Fruit fly (Drosophila melanogaster) whole organism, prepupa: ENCODE measurements around the gene chp.

ENCODE experiments used
- CG10631 ChIP-seq: fragments of 200-800 bp; sonication (Bioruptor generic); optimal IDR thresholded peaks from 2 replicates; lab custom pipeline; 2016; ENCODE audit warnings: missing biosample characterization, missing genetic modification characterization
- CG10669 ChIP-seq: fragments of 200-800 bp; sonication (Bioruptor generic); optimal IDR thresholded peaks from 3 replicates; lab custom pipeline; 2018; ENCODE audit warnings: missing biosample characterization, mild to moderate bottlenecking, missing genetic modification characterization, moderate library complexity
- CG11762 ChIP-seq: fragments of 200-800 bp; sonication (Bioruptor generic); optimal IDR thresholded peaks from 3 replicates; lab custom pipeline; 2016; ENCODE audit warnings: missing biosample characterization, missing genetic modification characterization; ENCODE audit not compliant: insufficient read depth
- CG11902 ChIP-seq: fragments of 200-800 bp; sonication (Bioruptor generic); optimal IDR thresholded peaks from 3 replicates; lab custom pipeline; 2016; ENCODE audit warnings: missing biosample characterization, missing genetic modification characterization
- CG15336 ChIP-seq: fragments of 200-800 bp; sonication (Bioruptor generic); IDR thresholded peaks from 2 replicates; pipeline ENCODE4 v1.3.6; 2022; ENCODE audit warnings: missing biosample characterization, missing genetic modification characterization
- CG1621 ChIP-seq: fragments of 200-800 bp; sonication (Bioruptor generic); optimal IDR thresholded peaks from 3 replicates; lab custom pipeline; 2018; ENCODE audit warnings: missing biosample characterization, mild to moderate bottlenecking, missing genetic modification characterization
- CG16779 ChIP-seq: fragments of 200-800 bp; sonication (Bioruptor generic); optimal IDR thresholded peaks from 3 replicates; lab custom pipeline; 2017; ENCODE audit warnings: missing biosample characterization, mild to moderate bottlenecking, missing genetic modification characterization
- CG3032 ChIP-seq: fragments of 200-800 bp; optimal IDR thresholded peaks from 2 replicates; lab custom pipeline; 2019; ENCODE audit warnings: missing biosample characterization, mild to moderate bottlenecking, missing genetic modification characterization, moderate library complexity
- CG31627 ChIP-seq: fragments of 200-800 bp; sonication (Bioruptor generic); optimal IDR thresholded peaks from 3 replicates; lab custom pipeline; 2016; ENCODE audit warnings: missing biosample characterization, missing genetic modification characterization
- CG34406 ChIP-seq: fragments of 200-800 bp; sonication (Bioruptor generic); optimal IDR thresholded peaks from 3 replicates; lab custom pipeline; 2016; ENCODE audit warnings: missing biosample characterization, missing genetic modification characterization
- CG3919 ChIP-seq: fragments of 200-800 bp; sonication (Bioruptor generic); optimal IDR thresholded peaks from 3 replicates; lab custom pipeline; 2016; ENCODE audit warnings: missing biosample characterization, missing genetic modification characterization
- CG4318 ChIP-seq: fragments of 200-800 bp; sonication (Bioruptor generic); optimal IDR thresholded peaks from 3 replicates; lab custom pipeline; 2017; ENCODE audit warnings: missing biosample characterization, mild to moderate bottlenecking, missing genetic modification characterization
- CG6163 ChIP-seq: fragments of 200-800 bp; sonication (Bioruptor generic); IDR thresholded peaks from 3 replicates; pipeline ENCODE4 v1.3.6; 2022; ENCODE audit warnings: missing biosample characterization, missing genetic modification characterization
- CG6792 ChIP-seq: fragments of 200-800 bp; sonication (Bioruptor generic); optimal IDR thresholded peaks from 3 replicates; lab custom pipeline; 2016; ENCODE audit warnings: missing biosample characterization, missing genetic modification characterization
- CG6808 ChIP-seq: fragments of 200-800 bp; sonication (Bioruptor generic); optimal IDR thresholded peaks from 3 replicates; lab custom pipeline; 2017; ENCODE audit warnings: missing biosample characterization, missing genetic modification characterization, mild to moderate bottlenecking, moderate library complexity, missing genetic modification reagents
- CG7368 ChIP-seq: fragments of 200-800 bp; sonication (Bioruptor generic); optimal IDR thresholded peaks from 3 replicates; lab custom pipeline; 2016; ENCODE audit warnings: missing biosample characterization, missing genetic modification characterization
- CG8119 ChIP-seq: fragments of 200-800 bp; sonication (Bioruptor generic); IDR thresholded peaks from 3 replicates; pipeline ENCODE4 v1.3.6; 2022; ENCODE audit warnings: missing biosample characterization, missing genetic modification characterization
- CG8319 ChIP-seq: fragments of 200-800 bp; sonication (Bioruptor generic); optimal IDR thresholded peaks from 3 replicates; lab custom pipeline; 2016; ENCODE audit warnings: missing biosample characterization, missing genetic modification characterization
- CG9139 ChIP-seq: fragments of 200-800 bp; sonication (Bioruptor generic); optimal IDR thresholded peaks from 3 replicates; lab custom pipeline; 2017; ENCODE audit warnings: missing biosample characterization, mild to moderate bottlenecking, missing genetic modification characterization
- Eip75B ChIP-seq: fragments of 200-800 bp; sonication (Bioruptor generic); optimal IDR thresholded peaks from 3 replicates; lab custom pipeline; 2016; ENCODE audit warnings: missing biosample characterization, missing genetic modification characterization
- Eip78C ChIP-seq: fragments of 200-800 bp; sonication (Bioruptor generic); peaks from one replicate; lab custom pipeline; 2016; ENCODE audit warnings: missing biosample characterization, missing genetic modification characterization
- Eip93F ChIP-seq: fragments of 200-800 bp; sonication (Bioruptor generic); optimal IDR thresholded peaks from 2 replicates; lab custom pipeline; 2016; ENCODE audit warnings: missing biosample characterization, mild to moderate bottlenecking, missing genetic modification characterization
- Ets21C ChIP-seq: fragments of 200-800 bp; sonication (Bioruptor generic); optimal IDR thresholded peaks from 3 replicates; lab custom pipeline; 2016; ENCODE audit warnings: missing biosample characterization, missing genetic modification characterization
- Ets96B ChIP-seq: fragments of 200-800 bp; optimal IDR thresholded peaks from 2 replicates; lab custom pipeline; 2019; ENCODE audit warnings: missing biosample characterization, mild to moderate bottlenecking, missing genetic modification characterization, moderate library complexity
- Hr38 ChIP-seq: sonication (Bioruptor generic); optimal IDR thresholded peaks from 2 replicates; lab custom pipeline; 2016; ENCODE audit warnings: missing biosample characterization, missing genetic modification characterization
- Hr39 ChIP-seq: fragments of 200-800 bp; sonication (Bioruptor generic); optimal IDR thresholded peaks from 2 replicates; lab custom pipeline; 2016; ENCODE audit warnings: missing biosample characterization, missing genetic modification characterization
- Lpt ChIP-seq: fragments of 200-800 bp; sonication (Bioruptor generic); optimal IDR thresholded peaks from 3 replicates; lab custom pipeline; 2016; ENCODE audit warnings: missing biosample characterization, missing genetic modification characterization
- Met ChIP-seq: fragments of 200-800 bp; sonication (Bioruptor generic); optimal IDR thresholded peaks from 3 replicates; lab custom pipeline; 2016; ENCODE audit warnings: missing biosample characterization, missing genetic modification characterization
- OdsH ChIP-seq: fragments of 200-800 bp; sonication (Bioruptor generic); optimal IDR thresholded peaks from 3 replicates; lab custom pipeline; 2016; ENCODE audit warnings: missing biosample characterization, missing genetic modification characterization
- Smox ChIP-seq: fragments of 200-800 bp; sonication (Bioruptor generic); optimal IDR thresholded peaks from 3 replicates; lab custom pipeline; 2016; ENCODE audit warnings: missing biosample characterization, missing genetic modification characterization
- Sox102F ChIP-seq: fragments of 200-800 bp; sonication (Bioruptor generic); optimal IDR thresholded peaks from 2 replicates; lab custom pipeline; 2016; ENCODE audit warnings: missing biosample characterization, mild to moderate bottlenecking, missing genetic modification characterization
- Sox14 ChIP-seq: fragments of 200-800 bp; sonication (Bioruptor generic); optimal IDR thresholded peaks from 3 replicates; lab custom pipeline; 2016; ENCODE audit warnings: missing biosample characterization, missing genetic modification characterization
- Sox15 ChIP-seq: fragments of 200-800 bp; sonication (Bioruptor generic); optimal IDR thresholded peaks from 3 replicates; lab custom pipeline; 2016; ENCODE audit warnings: missing biosample characterization, missing genetic modification characterization
- achi ChIP-seq: fragments of 200-800 bp; sonication (Bioruptor generic); optimal IDR thresholded peaks from 3 replicates; lab custom pipeline; 2016; ENCODE audit warnings: missing biosample characterization, missing genetic modification characterization
- cyc ChIP-seq: fragments of 200-800 bp; sonication (Bioruptor generic); optimal IDR thresholded peaks from 3 replicates; lab custom pipeline; 2016; ENCODE audit warnings: missing biosample characterization, missing genetic modification characterization
- dac ChIP-seq: fragments of 200-800 bp; sonication (Bioruptor generic); optimal IDR thresholded peaks from 2 replicates; lab custom pipeline; 2017; ENCODE audit warnings: missing biosample characterization, mild to moderate bottlenecking, missing genetic modification characterization
- eg ChIP-seq: fragments of 200-800 bp; sonication (Bioruptor generic); IDR thresholded peaks from 3 replicates; pipeline ENCODE4 v1.3.6; 2022; ENCODE audit warnings: missing biosample characterization, missing genetic modification characterization
- fd59A ChIP-seq: fragments of 200-800 bp; sonication (Bioruptor generic); optimal IDR thresholded peaks from 2 replicates; lab custom pipeline; 2017; ENCODE audit warnings: missing biosample characterization, mild to moderate bottlenecking, missing genetic modification characterization, missing genetic modification reagents
- fkh ChIP-seq: fragments of 200-800 bp; sonication (Bioruptor generic); optimal IDR thresholded peaks from 3 replicates; lab custom pipeline; 2017; ENCODE audit warnings: missing biosample characterization, mild to moderate bottlenecking, missing genetic modification characterization, moderate library complexity
- lz ChIP-seq: fragments of 200-800 bp; sonication (Bioruptor generic); optimal IDR thresholded peaks from 3 replicates; lab custom pipeline; 2016; ENCODE audit warnings: missing biosample characterization, missing genetic modification characterization
- pdm3 ChIP-seq: fragments of 200-800 bp; sonication (Bioruptor generic); optimal IDR thresholded peaks from 3 replicates; lab custom pipeline; 2016; ENCODE audit warnings: missing biosample characterization, missing genetic modification characterization
- salr ChIP-seq, 2 experiments: fragments of 200-800 bp; sonication (Bioruptor generic); optimal IDR thresholded peaks; 3 replicates each; lab custom pipeline; 2016 to 2018; ENCODE audit warnings: missing biosample characterization in 2 of 2, missing genetic modification characterization in 2 of 2, mild to moderate bottlenecking in 1 of 2
- spab ChIP-seq: fragments of 200-800 bp; sonication (Bioruptor generic); optimal IDR thresholded peaks from 2 replicates; lab custom pipeline; 2017; ENCODE audit warnings: missing biosample characterization, mild to moderate bottlenecking, missing genetic modification characterization, missing genetic modification reagents
- topi ChIP-seq: fragments of 200-800 bp; sonication (Bioruptor generic); optimal IDR thresholded peaks from 3 replicates; lab custom pipeline; 2016; ENCODE audit warnings: missing biosample characterization, missing genetic modification characterization
- vri ChIP-seq: fragments of 200-800 bp; sonication (Bioruptor generic); optimal IDR thresholded peaks from 3 replicates; lab custom pipeline; 2016; ENCODE audit warnings: missing biosample characterization, mild to moderate bottlenecking, missing genetic modification characterization

chp gene

DNA sequence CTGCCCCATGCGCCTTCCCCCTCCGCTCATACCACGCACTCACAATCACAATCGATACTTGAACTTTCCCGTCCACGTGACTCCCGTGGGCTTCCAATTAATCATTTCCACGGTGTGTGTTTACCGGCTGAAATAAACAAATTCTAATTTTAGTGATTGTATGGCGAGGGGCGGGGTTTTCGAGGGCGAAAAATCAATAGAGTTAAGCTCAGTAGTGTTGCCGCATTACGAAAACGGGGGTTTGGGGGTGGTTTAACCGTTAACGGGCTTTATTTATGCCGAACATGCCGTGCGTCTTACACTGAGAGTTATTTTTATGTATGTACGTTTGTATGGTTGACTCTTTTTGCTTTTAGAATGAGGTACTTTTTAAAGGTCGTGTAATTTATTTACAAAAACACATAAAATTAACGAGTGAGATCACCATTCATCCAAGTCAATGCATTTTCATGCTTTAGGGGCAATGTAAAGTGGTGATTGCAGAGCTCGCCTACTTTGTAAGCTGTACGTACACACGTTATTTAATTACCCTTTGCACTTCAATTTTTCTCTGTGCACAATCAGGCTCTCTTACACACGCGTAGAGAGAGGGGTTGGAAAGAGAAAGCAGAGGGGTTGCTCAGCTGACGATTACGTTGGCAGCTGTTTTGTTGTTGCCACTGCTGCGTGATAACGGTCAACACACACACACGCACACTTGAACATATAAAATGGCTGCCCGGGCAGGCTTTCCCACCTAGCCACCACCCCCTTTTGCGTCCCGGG is 11.8 kb upstream of the chp start (continued):
- TF ChIP-seq spab (GFP tag; lab: Kevin White, UChicago) (peak; percentile 41), fkh (peak; percentile 10), dac (GFP tag; lab: Kevin White, UChicago) (peak; percentile 44), vri (GFP tag; lab: Kevin White, UChicago) (peak; percentile 79), Eip78C (GFP tag; lab: Kevin White, UChicago) (peak; percentile 91), eg (no peak), CG7368 (GFP tag; lab: Kevin White, UChicago) (peak; percentile 43), pdm3 (peak; percentile 75), Sox14 (peak; percentile 72), lz (GFP tag; lab: Kevin White, UChicago) (peak; percentile 79), fd59A (GFP tag; lab: Kevin White, UChicago) (peak; percentile 64), CG3032 (tag; lab: Kevin White, UChicago) (peak; percentile 15), CG6163 (GFP tag; lab: Robert Waterston, UW) (no peak), CG11902 (peak; percentile 34), CG3919 (GFP tag; lab: Kevin White, UChicago) (peak; percentile 60), CG16779 (no peak), CG11762 (GFP tag; lab: Kevin White, UChicago) (no peak), Hr39 (GFP tag; lab: Kevin White, UChicago) (peak; percentile 79), Ets21C (GFP tag; lab: Kevin White, UChicago) (peak; percentile 71), CG10631 (GFP tag; lab: Kevin White, UChicago) (peak; percentile 62), Ets96B (tag; lab: Kevin White, UChicago) (peak; percentile 66), CG6792 (peak; percentile 75), cyc (GFP tag; lab: Kevin White, UChicago) (peak; percentile 61), salr (GFP tag; optimal IDR thresholded peaks at IDR 0.05; lab: Kevin White, UChicago) (peak; percentile 28 to 40), Sox15 (peak; percentile 48), CG10669 (GFP tag; lab: Kevin White, UChicago) (peak; percentile 66), Eip93F (no peak), Sox102F (GFP tag; lab: Kevin White, UChicago) (peak; percentile 71), Eip75B (peak; percentile 75)

DNA sequence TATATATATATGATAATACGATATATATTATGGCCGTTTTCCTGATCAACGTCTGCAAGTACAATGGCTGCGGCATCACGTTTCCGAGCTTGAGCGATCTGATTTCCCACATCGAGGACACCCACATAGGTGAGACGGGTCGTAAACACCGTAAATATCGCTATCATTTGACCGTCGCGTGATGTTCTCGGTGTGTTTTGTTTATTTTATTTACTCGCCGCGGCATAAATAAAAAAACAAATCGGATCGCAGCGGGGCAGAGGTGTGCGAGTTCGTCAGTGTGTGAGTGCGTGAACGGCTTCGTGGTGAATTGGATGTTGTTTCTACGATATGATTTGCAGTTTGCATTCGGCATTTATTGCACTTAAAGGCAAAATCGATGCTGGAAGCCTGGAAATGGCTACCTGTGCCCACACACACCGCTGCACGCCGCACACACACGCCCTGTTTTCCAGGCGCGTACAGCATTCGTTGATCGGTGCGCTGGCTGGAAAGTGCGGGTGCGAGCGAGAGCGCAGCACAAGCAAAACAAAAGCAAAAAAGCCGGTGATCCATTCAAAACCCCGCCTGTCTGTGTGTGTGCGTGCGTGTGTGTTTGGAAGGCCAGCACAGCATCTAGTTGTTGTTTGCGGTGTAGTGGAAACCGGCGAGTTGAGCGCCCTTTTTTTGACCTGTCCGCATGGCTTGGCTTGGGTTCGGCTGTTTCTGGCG is 11.0 kb upstream of the chp start:
- no peak for TF ChIP-seq Ets21C (GFP tag; lab: Kevin White, UChicago)
- TF ChIP-seq achi (GFP tag; lab: Kevin White, UChicago) = no peak
- TF ChIP-seq CG1621 = peak; percentile 82
- no peak for TF ChIP-seq CG31627 (GFP tag; lab: Kevin White, UChicago)
- peak; percentile 53 for TF ChIP-seq Sox102F (GFP tag; lab: Kevin White, UChicago)
- peak; percentile 26 for TF ChIP-seq CG8319 (GFP tag; lab: Kevin White, UChicago)
- TF ChIP-seq CG9139 (GFP tag; lab: Kevin White, UChicago) = peak; percentile 81
- TF ChIP-seq Sox14 = peak; percentile 40
- TF ChIP-seq CG6808 (GFP tag; lab: Kevin White, UChicago) = peak; percentile 83
- TF ChIP-seq topi (GFP tag; lab: Kevin White, UChicago) = no peak
- TF ChIP-seq CG11902 = no peak
- no peak for TF ChIP-seq Met (GFP tag; lab: Kevin White, UChicago)
- no peak for TF ChIP-seq OdsH (GFP tag; lab: Kevin White, UChicago)
- no peak for TF ChIP-seq CG4318 (GFP tag; lab: Kevin White, UChicago)
- no peak for TF ChIP-seq CG15336 (GFP tag; lab: Robert Waterston, UW)
- TF ChIP-seq CG10669 (GFP tag; lab: Kevin White, UChicago) = peak; percentile 75
- TF ChIP-seq Hr39 (GFP tag; lab: Kevin White, UChicago) = no peak
- TF ChIP-seq cyc (GFP tag; lab: Kevin White, UChicago) = no peak
- no peak for TF ChIP-seq CG8119 (GFP tag; lab: Robert Waterston, UW)
- TF ChIP-seq Eip78C (GFP tag; lab: Kevin White, UChicago) = peak; percentile 68
- TF ChIP-seq dac (GFP tag; lab: Kevin White, UChicago) = peak; percentile 62
- no peak for TF ChIP-seq CG10631 (GFP tag; lab: Kevin White, UChicago)
- peak; percentile 52 for TF ChIP-seq Lpt (GFP tag; lab: Kevin White, UChicago)
- peak; percentile 71 for TF ChIP-seq Ets96B (tag; lab: Kevin White, UChicago)
- peak; percentile 59 for TF ChIP-seq fd59A (GFP tag; lab: Kevin White, UChicago)
- TF ChIP-seq Smox (GFP tag; lab: Kevin White, UChicago) = no peak
- peak; percentile 29 for TF ChIP-seq CG3919 (GFP tag; lab: Kevin White, UChicago)
- TF ChIP-seq Hr38 = no peak
- TF ChIP-seq CG11762 (GFP tag; lab: Kevin White, UChicago) = peak; percentile 33
- no peak for TF ChIP-seq Sox15
- TF ChIP-seq CG6792 = peak; percentile 25
- TF ChIP-seq Eip93F = peak; percentile 25
- TF ChIP-seq fkh = peak; percentile 84
- TF ChIP-seq CG16779 = peak; percentile 86
- no peak for TF ChIP-seq vri (GFP tag; lab: Kevin White, UChicago)
- TF ChIP-seq CG34406 (GFP tag; lab: Kevin White, UChicago) = peak; percentile 41
